Worm (Caenorhabditis elegans) whole organism, L4 larva: ENCODE results near the gene Y41C4A.21.

Experiments
- F10B5.3 ChIP-seq: sonication (generic microtip); optimal IDR thresholded peaks from 2 replicates; lab custom pipeline; 2016; ENCODE audit warnings: mild to moderate bottlenecking, missing genetic modification characterization, missing compliant biosample characterization
- F44E2.7 ChIP-seq: fragments of 200-800 bp; sonication (Bioruptor generic); IDR thresholded peaks from 2 replicates; pipeline ENCODE4 v2.1.2; 2022; ENCODE audit warnings: missing genetic modification characterization, missing compliant biosample characterization
- T20F7.1 ChIP-seq: fragments of 200-800 bp; sonication (Bioruptor generic); optimal IDR thresholded peaks from 2 replicates; lab custom pipeline; 2018; ENCODE audit warnings: mild to moderate bottlenecking, missing genetic modification characterization, missing compliant biosample characterization
- T26A8.4 ChIP-seq: fragments of 200-800 bp; sonication (Bioruptor generic); IDR thresholded peaks from 2 replicates; pipeline ENCODE4 v1.3.6; 2022; ENCODE audit warnings: missing genetic modification characterization, missing compliant biosample characterization
- Y105C5A.15 ChIP-seq: fragments of 200-800 bp; sonication (Bioruptor generic); IDR thresholded peaks from 2 replicates; pipeline ENCODE4 v1.3.6; 2022; ENCODE audit warnings: missing genetic modification characterization, missing compliant biosample characterization
- Y5F2A.4 ChIP-seq: fragments of 200-800 bp; sonication (Bioruptor generic); optimal IDR thresholded peaks from 2 replicates; lab custom pipeline; 2018; ENCODE audit warnings: mild to moderate bottlenecking, missing genetic modification characterization, missing compliant biosample characterization
- Y75B8A.6 ChIP-seq: fragments of 200-800 bp; sonication (Bioruptor generic); IDR thresholded peaks from 2 replicates; pipeline ENCODE4 v1.3.6; 2022; ENCODE audit warnings: missing genetic modification reagents, missing genetic modification characterization, missing compliant biosample characterization
- ZK337.2 ChIP-seq: fragments of 200-800 bp; sonication (Bioruptor generic); IDR thresholded peaks from 2 replicates; pipeline ENCODE4 v1.3.6; 2022; ENCODE audit warnings: missing genetic modification reagents, missing genetic modification characterization, missing compliant biosample characterization
- ZK546.5 ChIP-seq, 2 experiments: sonication (generic microtip); optimal IDR thresholded peaks; 2 replicates each; lab custom pipeline; 2017; ENCODE audit warnings: missing biosample characterization in 2 of 2, missing genetic modification characterization in 2 of 2
- ceh-20 ChIP-seq: fragments of 200-800 bp; sonication (Bioruptor generic); IDR thresholded peaks from 2 replicates; pipeline ENCODE4 v1.3.6; 2022; ENCODE audit warnings: missing genetic modification reagents, missing genetic modification characterization, missing compliant biosample characterization
- ceh-32 ChIP-seq: sonication (generic microtip); optimal IDR thresholded peaks from 2 replicates; lab custom pipeline; 2016; ENCODE audit warnings: mild to moderate bottlenecking, missing genetic modification characterization, missing compliant biosample characterization; ENCODE audit not compliant: poor library complexity
- cey-2 ChIP-seq: sonication (generic microtip); optimal IDR thresholded peaks from 3 replicates; lab custom pipeline; 2017; ENCODE audit warnings: missing genetic modification characterization, mild to moderate bottlenecking, missing compliant biosample characterization, antibody characterized with exemption, borderline replicate concordance; ENCODE audit not compliant: insufficient read depth
- ctbp-1 ChIP-seq: fragments of 200-800 bp; sonication (Bioruptor generic); IDR thresholded peaks from 2 replicates; pipeline ENCODE4 v1.3.6; 2022; ENCODE audit warnings: missing genetic modification reagents, missing genetic modification characterization, missing compliant biosample characterization
- daf-19 ChIP-seq: fragments of 200-800 bp; sonication (Bioruptor generic); conservative IDR thresholded peaks from 2 replicates; pipeline ENCODE4 v1.3.6; 2022; ENCODE audit warnings: missing genetic modification characterization, missing compliant biosample characterization
- daf-8 ChIP-seq: fragments of 200-800 bp; sonication (Bioruptor generic); IDR thresholded peaks from 2 replicates; pipeline ENCODE4 v1.3.6; 2022; ENCODE audit warnings: missing genetic modification characterization, missing compliant biosample characterization
- dmd-8 ChIP-seq: fragments of 200-800 bp; sonication (Bioruptor generic); IDR thresholded peaks from 2 replicates; pipeline ENCODE4 v1.3.6; 2022; ENCODE audit warnings: missing genetic modification characterization, missing compliant biosample characterization
- dmd-9 ChIP-seq: fragments of 200-800 bp; sonication (Bioruptor generic); IDR thresholded peaks from 2 replicates; pipeline ENCODE4 v1.3.6; 2022; ENCODE audit warnings: missing genetic modification reagents, missing genetic modification characterization, missing compliant biosample characterization
- duxl-1 ChIP-seq: sonication (generic microtip); optimal IDR thresholded peaks from 2 replicates; lab custom pipeline; 2016; ENCODE audit warnings: mild to moderate bottlenecking, missing genetic modification characterization, moderate library complexity, missing compliant biosample characterization; ENCODE audit not compliant: poor library complexity
- egl-27 ChIP-seq: sonication (generic microtip); optimal IDR thresholded peaks from 3 replicates; lab custom pipeline; 2017; ENCODE audit warnings: missing biosample characterization, missing genetic modification reagents, missing genetic modification characterization
- fkh-10 ChIP-seq: fragments of 150-350 bp; optimal IDR thresholded peaks from 2 replicates; lab custom pipeline; 2014; ENCODE audit warnings: missing biosample characterization, missing genetic modification reagents, missing genetic modification characterization
- fos-1 ChIP-seq: fragments of 150-350 bp; optimal IDR thresholded peaks from 2 replicates; lab custom pipeline; 2014; ENCODE audit warnings: missing biosample characterization, missing genetic modification characterization
- gei-8 ChIP-seq: fragments of 200-800 bp; sonication (Bioruptor generic); optimal IDR thresholded peaks from 2 replicates; lab custom pipeline; 2018; ENCODE audit warnings: mild to moderate bottlenecking, missing genetic modification characterization, missing compliant biosample characterization
- hif-1 ChIP-seq, 2 experiments: sonication (generic microtip); optimal IDR thresholded peaks; 2 replicates each; lab custom pipeline; 2016 to 2017; ENCODE audit warnings: missing compliant biosample characterization in 2 of 2, missing genetic modification characterization in 2 of 2, missing genetic modification reagents in 2 of 2, missing genotype in 2 of 2, mild to moderate bottlenecking in 1 of 2
- hlh-11 ChIP-seq: fragments of 200-800 bp; sonication (Bioruptor generic); optimal IDR thresholded peaks from 2 replicates; lab custom pipeline; 2018; ENCODE audit warnings: mild to moderate bottlenecking, missing genetic modification characterization, missing compliant biosample characterization
- hlh-30 ChIP-seq: sonication (generic microtip); optimal IDR thresholded peaks from 2 replicates; lab custom pipeline; 2017; ENCODE audit warnings: antibody characterized with exemption, mild to moderate bottlenecking, missing genetic modification characterization, missing compliant biosample characterization; ENCODE audit not compliant: insufficient read depth
- hmg-1.1 ChIP-seq: fragments of 200-800 bp; sonication (Bioruptor generic); IDR thresholded peaks from 2 replicates; pipeline ENCODE4 v1.3.6; 2022; ENCODE audit warnings: missing genetic modification reagents, missing genetic modification characterization, missing compliant biosample characterization
- lin-29 ChIP-seq: fragments of 200-800 bp; sonication (Bioruptor generic); IDR thresholded peaks from 2 replicates; pipeline ENCODE4 v1.3.6; 2022; ENCODE audit warnings: missing genetic modification reagents, missing genetic modification characterization, missing compliant biosample characterization
- lin-39 ChIP-seq: fragments of 150-350 bp; optimal IDR thresholded peaks from 2 replicates; lab custom pipeline; 2014; ENCODE audit warnings: missing biosample characterization, missing genetic modification reagents, missing genetic modification characterization
- lsy-2 ChIP-seq, 2 experiments: fragments of 150-350 bp in 1 of 2; sonication (generic microtip) in 1 of 2; optimal IDR thresholded peaks; 2 replicates each; lab custom pipeline; 2014 to 2017; ENCODE audit warnings: missing biosample characterization in 2 of 2, missing genetic modification characterization in 2 of 2
- mep-1 ChIP-seq: fragments of 150-350 bp; sonication (generic microtip); optimal IDR thresholded peaks from 3 replicates; lab custom pipeline; 2014; ENCODE audit warnings: missing biosample characterization, missing genetic modification characterization
- mes-2 ChIP-seq: sonication (generic microtip); optimal IDR thresholded peaks from 2 replicates; lab custom pipeline; 2016; ENCODE audit warnings: missing genotype, mild to moderate bottlenecking, missing genetic modification characterization, missing compliant biosample characterization; ENCODE audit not compliant: poor library complexity, severe bottlenecking
- mxl-3 ChIP-seq: fragments of 200-800 bp; sonication (Bioruptor generic); optimal IDR thresholded peaks from 2 replicates; lab custom pipeline; 2018; ENCODE audit warnings: mild to moderate bottlenecking, missing genetic modification characterization, missing compliant biosample characterization
- nhr-11 ChIP-seq: fragments of 150-350 bp; optimal IDR thresholded peaks from 2 replicates; lab custom pipeline; 2014; ENCODE audit warnings: missing biosample characterization, missing genetic modification characterization
- nhr-237 ChIP-seq: sonication (generic microtip); optimal IDR thresholded peaks from 2 replicates; lab custom pipeline; 2017; ENCODE audit warnings: missing biosample characterization, missing genetic modification characterization
- nhr-25 ChIP-seq: sonication (generic microtip); optimal IDR thresholded peaks from 2 replicates; lab custom pipeline; 2017; ENCODE audit warnings: missing genetic modification characterization, mild to moderate bottlenecking, missing compliant biosample characterization, antibody characterized with exemption, moderate library complexity, borderline replicate concordance; ENCODE audit not compliant: insufficient read depth
- nhr-28 ChIP-seq: fragments of 150-350 bp; optimal IDR thresholded peaks from 2 replicates; lab custom pipeline; 2014; ENCODE audit warnings: missing biosample characterization, missing genetic modification characterization
- nhr-41 ChIP-seq: fragments of 200-800 bp; sonication (Bioruptor generic); IDR thresholded peaks from 2 replicates; pipeline ENCODE4 v1.3.6; 2022; ENCODE audit warnings: missing genetic modification reagents, missing genetic modification characterization, missing compliant biosample characterization
- nhr-48 ChIP-seq: sonication (generic microtip); optimal IDR thresholded peaks from 2 replicates; lab custom pipeline; 2016; ENCODE audit warnings: mild to moderate bottlenecking, missing genetic modification characterization, missing compliant biosample characterization
- nhr-77 ChIP-seq: fragments of 150-350 bp; optimal IDR thresholded peaks from 2 replicates; lab custom pipeline; 2014; ENCODE audit warnings: missing biosample characterization, missing genetic modification characterization
- saeg-2 ChIP-seq: fragments of 200-800 bp; sonication (Bioruptor generic); IDR thresholded peaks from 2 replicates; pipeline ENCODE4 v1.3.6; 2022; ENCODE audit warnings: missing genetic modification reagents, missing genetic modification characterization, missing compliant biosample characterization
- sdz-12 ChIP-seq: fragments of 200-800 bp; sonication (Bioruptor generic); optimal IDR thresholded peaks from 2 replicates; lab custom pipeline; 2018; ENCODE audit warnings: mild to moderate bottlenecking, missing genetic modification characterization, missing compliant biosample characterization
- set-16 ChIP-seq: fragments of 200-800 bp; sonication (Bioruptor generic); IDR thresholded peaks from 2 replicates; pipeline ENCODE4 v1.3.6; 2022; ENCODE audit warnings: missing genetic modification reagents, missing genetic modification characterization, missing compliant biosample characterization
- skn-1 ChIP-seq: fragments of 150-350 bp; optimal IDR thresholded peaks from 2 replicates; lab custom pipeline; 2014; ENCODE audit warnings: missing biosample characterization, missing genetic modification characterization
- snpc-1.2 ChIP-seq: fragments of 200-800 bp; sonication (Bioruptor generic); IDR thresholded peaks from 2 replicates; pipeline ENCODE4 v1.3.6; 2022; ENCODE audit warnings: missing genetic modification reagents, missing genetic modification characterization, missing compliant biosample characterization
- spr-3 ChIP-seq: fragments of 200-800 bp; sonication (Bioruptor generic); optimal IDR thresholded peaks from 2 replicates; lab custom pipeline; 2018; ENCODE audit warnings: mild to moderate bottlenecking, missing genetic modification characterization, missing compliant biosample characterization
- unc-62 ChIP-seq, 3 experiments: fragments of 150-350 bp in 1 of 3; sonication (generic microtip); optimal IDR thresholded peaks in 2 of 3; peaks in 1 of 3; 1 replicate in 1 of 3; 2 replicates in 2 of 3; lab custom pipeline; 2014 to 2017; ENCODE audit warnings: missing biosample characterization in 3 of 3, missing genetic modification characterization in 3 of 3, missing genetic modification reagents in 3 of 3, missing genotype in 1 of 3
- zag-1 ChIP-seq: fragments of 150-350 bp; optimal IDR thresholded peaks from 2 replicates; lab custom pipeline; 2014; ENCODE audit warnings: missing biosample characterization, missing genetic modification characterization
- zip-11 ChIP-seq: fragments of 200-800 bp; sonication (Bioruptor generic); IDR thresholded peaks from 2 replicates; pipeline ENCODE4 v1.3.6; 2022; ENCODE audit warnings: missing genetic modification characterization, missing compliant biosample characterization
- ztf-7 ChIP-seq: fragments of 150-350 bp; optimal IDR thresholded peaks from 2 replicates; lab custom pipeline; 2014; ENCODE audit warnings: missing biosample characterization, missing genetic modification characterization

Gene Y41C4A.21

ce11 chrIII:11689303-11689702, 42.9 kb upstream of the Y41C4A.21 start (continued):
- no peak for TF ChIP-seq sdz-12 (GFP tag; lab: Kevin White, UChicago)
- no peak for TF ChIP-seq spr-3 (GFP tag; lab: Kevin White, UChicago)
- peak; percentile 55 for TF ChIP-seq nhr-48 (tag; lab: Kevin White, UChicago)
- TF ChIP-seq nhr-77 (tag; lab: Kevin White, UChicago): peak; percentile 79
- no peak for TF ChIP-seq ceh-20 (GFP tag; lab: Robert Waterston, UW)
- no peak for TF ChIP-seq nhr-41
- no peak for TF ChIP-seq Y105C5A.15 (GFP tag; lab: Robert Waterston, UW)
- no peak for TF ChIP-seq lin-39 (tag; lab: Kevin White, UChicago)
- TF ChIP-seq snpc-1.2: no peak
- TF ChIP-seq F10B5.3 (tag; lab: Kevin White, UChicago): no peak
- peak; percentile 99 for TF ChIP-seq nhr-28 (tag; lab: Kevin White, UChicago)
- peak; percentile 56 for TF ChIP-seq ztf-7 (tag; lab: Kevin White, UChicago)
- TF ChIP-seq dmd-8 (GFP tag; lab: Robert Waterston, UW): no peak
- TF ChIP-seq dmd-9 (GFP tag; lab: Robert Waterston, UW): no peak
- no peak for TF ChIP-seq T20F7.1
- peak; percentile 48; the same call in 1 of the 2 replicates for TF ChIP-seq hmg-1.1 (GFP tag; lab: Robert Waterston, UW)
- no peak for TF ChIP-seq set-16
- no peak for TF ChIP-seq ZK546.5 (tag; optimal IDR thresholded peaks at IDR 0.05; lab: Kevin White, UChicago)
- TF ChIP-seq fos-1 (tag; lab: Kevin White, UChicago): no peak
- no peak for TF ChIP-seq egl-27 (tag; lab: Kevin White, UChicago)
- no peak for TF ChIP-seq unc-62 (GFP tag; optimal IDR thresholded peaks at IDR 0.05 in 1 of 2; lab: Kevin White, UChicago)
- TF ChIP-seq unc-62 (tag; optimal IDR thresholded peaks at IDR 0.05; lab: Kevin White, UChicago): no peak
- TF ChIP-seq fkh-10: no peak
- no peak for TF ChIP-seq zag-1
- no peak for TF ChIP-seq nhr-25 (tag; lab: Kevin White, UChicago)
- TF ChIP-seq cey-2 (tag; lab: Kevin White, UChicago): no peak
- no peak for TF ChIP-seq daf-8 (GFP tag; lab: Robert Waterston, UW)
- TF ChIP-seq saeg-2 (GFP tag; lab: Robert Waterston, UW): no peak
- TF ChIP-seq F44E2.7: no peak
- TF ChIP-seq hlh-11 (tag; lab: Kevin White, UChicago): peak; percentile 94
- TF ChIP-seq zip-11 (GFP tag; lab: Robert Waterston, UW): no peak
- TF ChIP-seq lin-29 (GFP tag; lab: Robert Waterston, UW): no peak
- TF ChIP-seq mxl-3 (GFP tag; lab: Kevin White, UChicago): peak; percentile 69
- TF ChIP-seq mes-2 (tag; lab: Kevin White, UChicago): peak; percentile 68
- no peak for TF ChIP-seq ceh-32
- no peak for TF ChIP-seq gei-8 (GFP tag; lab: Kevin White, UChicago)
- TF ChIP-seq mep-1: peak; percentile 82
- no peak for TF ChIP-seq Y75B8A.6 (GFP tag; lab: Robert Waterston, UW)
- TF ChIP-seq Y5F2A.4 (GFP tag; lab: Kevin White, UChicago): no peak
- no peak for TF ChIP-seq skn-1 (tag; lab: Kevin White, UChicago)
- TF ChIP-seq nhr-11 (tag; lab: Kevin White, UChicago): peak; percentile 34
- TF ChIP-seq ctbp-1: no peak
- TF ChIP-seq ZK337.2: no peak
- no peak for TF ChIP-seq duxl-1
- peak in 1 of 2 experiments; percentile 29 for TF ChIP-seq lsy-2 (tag; optimal IDR thresholded peaks at IDR 0.05; lab: Kevin White, UChicago)
- TF ChIP-seq T26A8.4: 0 out of 2 replicates have a peak, but pooled peaks have one; percentile 35
- TF ChIP-seq nhr-237 (tag; lab: Kevin White, UChicago): no peak
- TF ChIP-seq hif-1 (tag; optimal IDR thresholded peaks at IDR 0.05; lab: Kevin White, UChicago): peak in 1 of 2 experiments; percentile 59
- peak; percentile 29 for TF ChIP-seq hlh-30
- no peak for TF ChIP-seq daf-19 (GFP tag; lab: Robert Waterston, UW)
